Fruit fly (Drosophila melanogaster) whole organism, embryonic: ENCODE data around the gene CG4733.
A peak's percentile ranks its signal among the peaks of the same experiment; 100 is the strongest.

Experiments
- Abd-B ChIP-seq: fragments of 200-800 bp; sonication (Bioruptor generic); optimal IDR thresholded peaks from 2 replicates; lab custom pipeline; 2018; ENCODE audit warnings: missing biosample characterization, mild to moderate bottlenecking, missing genetic modification characterization, moderate library complexity
- Asciz ChIP-seq: fragments of 200-800 bp; sonication (Bioruptor generic); optimal IDR thresholded peaks from 2 replicates; lab custom pipeline; 2017; ENCODE audit warnings: missing biosample characterization, mild to moderate bottlenecking, missing genetic modification characterization, missing genetic modification reagents
- Atf-2 ChIP-seq: fragments of 200-800 bp; sonication (Bioruptor generic); optimal IDR thresholded peaks from 2 replicates; lab custom pipeline; 2016; ENCODE audit warnings: missing biosample characterization, missing genetic modification characterization
- B-H2 ChIP-seq: fragments of 200-800 bp; sonication (Bioruptor generic); optimal IDR thresholded peaks from 2 replicates; lab custom pipeline; 2018; ENCODE audit warnings: missing biosample characterization, mild to moderate bottlenecking, missing genetic modification characterization
- CG1024 ChIP-seq: fragments of 200-800 bp; sonication (Bioruptor generic); IDR thresholded peaks from 2 replicates; pipeline ENCODE4 v1.3.6; 2022; ENCODE audit warnings: missing biosample characterization, missing genetic modification characterization
- CG10543 ChIP-seq: fragments of 200-800 bp; sonication (Bioruptor generic); optimal IDR thresholded peaks from 3 replicates; lab custom pipeline; 2017; ENCODE audit warnings: missing biosample characterization, mild to moderate bottlenecking, missing genetic modification characterization, moderate library complexity
- CG11560 ChIP-seq: fragments of 200-800 bp; sonication (Bioruptor generic); IDR thresholded peaks from 3 replicates; pipeline ENCODE4 v1.3.6; 2022; ENCODE audit warnings: missing biosample characterization, missing genetic modification characterization
- CG12769 ChIP-seq: fragments of 200-800 bp; sonication (Bioruptor generic); optimal IDR thresholded peaks from 2 replicates; lab custom pipeline; 2019; ENCODE audit warnings: missing biosample characterization, mild to moderate bottlenecking, missing genetic modification characterization, moderate library complexity
- CG13123 ChIP-seq: fragments of 200-800 bp; sonication (Bioruptor generic); optimal IDR thresholded peaks from 2 replicates; lab custom pipeline; 2016; ENCODE audit warnings: missing biosample characterization, missing genetic modification characterization
- CG14014 ChIP-seq: fragments of 200-800 bp; sonication (Bioruptor generic); IDR thresholded peaks from 2 replicates; pipeline ENCODE4 v1.3.6; 2022; ENCODE audit warnings: missing biosample characterization, missing genetic modification characterization
- CG15514 ChIP-seq: fragments of 200-800 bp; sonication (Bioruptor generic); optimal IDR thresholded peaks from 3 replicates; lab custom pipeline; 2017; ENCODE audit warnings: missing biosample characterization, missing genetic modification characterization, mild to moderate bottlenecking, moderate library complexity, missing genetic modification reagents
- CG17385 ChIP-seq: fragments of 200-800 bp; sonication (Bioruptor generic); optimal IDR thresholded peaks from 3 replicates; lab custom pipeline; 2018; ENCODE audit warnings: missing biosample characterization, mild to moderate bottlenecking, missing genetic modification characterization
- CG2129 ChIP-seq: fragments of 200-800 bp; sonication (Bioruptor generic); IDR thresholded peaks from 2 replicates; pipeline ENCODE4 v1.3.6; 2022; ENCODE audit warnings: missing biosample characterization, missing genetic modification characterization; ENCODE audit not compliant: partially characterized antibody
- CG2202 ChIP-seq: fragments of 200-800 bp; sonication (Bioruptor generic); optimal IDR thresholded peaks from 2 replicates; lab custom pipeline; 2018; ENCODE audit warnings: missing biosample characterization, mild to moderate bottlenecking, missing genetic modification characterization
- CG31365 ChIP-seq: fragments of 200-800 bp; sonication (Bioruptor generic); optimal IDR thresholded peaks from 2 replicates; lab custom pipeline; 2018; ENCODE audit warnings: missing biosample characterization, mild to moderate bottlenecking, missing genetic modification characterization
- CG31388 ChIP-seq: fragments of 200-800 bp; sonication (Bioruptor generic); optimal IDR thresholded peaks from 2 replicates; lab custom pipeline; 2016; ENCODE audit warnings: missing biosample characterization, missing genetic modification characterization
- CG3163 ChIP-seq: fragments of 200-800 bp; sonication (Bioruptor generic); optimal IDR thresholded peaks from 3 replicates; lab custom pipeline; 2016; ENCODE audit warnings: missing biosample characterization, missing genetic modification characterization
- CG3847 ChIP-seq: fragments of 200-800 bp; sonication (Bioruptor generic); IDR thresholded peaks from 2 replicates; pipeline ENCODE4 v1.3.6; 2022; ENCODE audit warnings: missing biosample characterization, missing genetic modification characterization
- CG42726 ChIP-seq: fragments of 200-800 bp; sonication (Bioruptor generic); IDR thresholded peaks from 2 replicates; pipeline ENCODE4 v1.3.6; 2022; ENCODE audit warnings: missing biosample characterization, missing genetic modification characterization; ENCODE audit not compliant: partially characterized antibody
- CG6813 ChIP-seq: fragments of 200-800 bp; sonication (Bioruptor generic); optimal IDR thresholded peaks from 2 replicates; lab custom pipeline; 2017; ENCODE audit warnings: missing biosample characterization, missing genetic modification characterization, mild to moderate bottlenecking, moderate library complexity, missing genetic modification reagents
- CG6854 ChIP-seq: fragments of 200-800 bp; sonication (Bioruptor generic); optimal IDR thresholded peaks from 3 replicates; lab custom pipeline; 2017; ENCODE audit warnings: missing biosample characterization, mild to moderate bottlenecking, missing genetic modification characterization
- CG8388 ChIP-seq: fragments of 200-800 bp; sonication (Bioruptor generic); optimal IDR thresholded peaks from 2 replicates; lab custom pipeline; 2019; ENCODE audit warnings: missing biosample characterization, mild to moderate bottlenecking, missing genetic modification characterization, moderate library complexity
- CG9215 ChIP-seq: fragments of 200-800 bp; sonication (Bioruptor generic); IDR thresholded peaks from 2 replicates; pipeline ENCODE4 v1.3.6; 2022; ENCODE audit warnings: missing biosample characterization, missing genetic modification characterization
- CG9932 ChIP-seq: fragments of 200-800 bp; sonication (Bioruptor generic); IDR thresholded peaks from 2 replicates; pipeline ENCODE4 v1.3.6; 2022; ENCODE audit warnings: missing biosample characterization, missing genetic modification characterization
- Dll ChIP-seq: fragments of 200-800 bp; sonication (Bioruptor generic); IDR thresholded peaks from 4 replicates; pipeline ENCODE4 v1.3.6; 2022; ENCODE audit warnings: missing biosample characterization, missing genetic modification characterization; ENCODE audit not compliant: partially characterized antibody
- Hmx ChIP-seq: fragments of 200-800 bp; sonication (Bioruptor generic); optimal IDR thresholded peaks from 2 replicates; lab custom pipeline; 2016; ENCODE audit warnings: missing biosample characterization, missing genetic modification characterization
- MTF-1 ChIP-seq: fragments of 200-800 bp; sonication (Bioruptor generic); optimal IDR thresholded peaks from 2 replicates; lab custom pipeline; 2018; ENCODE audit warnings: missing biosample characterization, mild to moderate bottlenecking, missing genetic modification characterization, borderline replicate concordance
- Med ChIP-seq: fragments of 200-800 bp; sonication (Bioruptor generic); peaks from one replicate; lab custom pipeline; 2016; ENCODE audit warnings: missing biosample characterization, missing genetic modification characterization, mild to moderate bottlenecking, inconsistent platforms, moderate library complexity
- NK7.1 ChIP-seq: fragments of 200-800 bp; sonication (Bioruptor generic); optimal IDR thresholded peaks from 3 replicates; lab custom pipeline; 2016; ENCODE audit warnings: missing biosample characterization, missing genetic modification characterization
- Ravus ChIP-seq: fragments of 200-800 bp; sonication (Bioruptor generic); IDR thresholded peaks from 2 replicates; pipeline ENCODE4 v1.3.6; 2022; ENCODE audit warnings: missing biosample characterization, missing genetic modification characterization
- Rx ChIP-seq: fragments of 200-800 bp; sonication (Bioruptor generic); IDR thresholded peaks from 2 replicates; pipeline ENCODE4 v1.3.6; 2022; ENCODE audit warnings: missing biosample characterization, missing genetic modification characterization
- Sin3A ChIP-seq: fragments of >200 bp; optimal IDR thresholded peaks from 2 replicates; lab custom pipeline; 2018
- Sry-δ ChIP-seq: fragments of 200-800 bp; sonication (Bioruptor generic); optimal IDR thresholded peaks from 2 replicates; lab custom pipeline; 2016; ENCODE audit warnings: missing biosample characterization, missing genetic modification characterization
- cato ChIP-seq: fragments of 200-800 bp; sonication (Bioruptor generic); optimal IDR thresholded peaks from 2 replicates; lab custom pipeline; 2016; ENCODE audit warnings: missing biosample characterization, missing genetic modification characterization, borderline replicate concordance
- chinmo ChIP-seq: fragments of 200-800 bp; sonication (Bioruptor generic); IDR thresholded peaks from 4 replicates; pipeline ENCODE4 v1.3.6; 2022; ENCODE audit warnings: missing biosample characterization, missing genetic modification characterization; ENCODE audit not compliant: partially characterized antibody
- dati ChIP-seq: fragments of 200-800 bp; sonication (Bioruptor generic); IDR thresholded peaks from 2 replicates; pipeline ENCODE4 v1.3.6; 2022; ENCODE audit warnings: missing biosample characterization, missing genetic modification characterization
- dimm ChIP-seq: fragments of 200-800 bp; sonication (Bioruptor generic); IDR thresholded peaks from 2 replicates; pipeline ENCODE4 v1.3.6; 2022; ENCODE audit warnings: missing biosample characterization, missing genetic modification characterization
- ham ChIP-seq: fragments of 200-800 bp; sonication (Bioruptor generic); IDR thresholded peaks from 2 replicates; pipeline ENCODE4 v1.3.6; 2022; ENCODE audit warnings: missing biosample characterization, missing genetic modification characterization
- kay ChIP-seq: fragments of 200-800 bp; sonication (Bioruptor generic); optimal IDR thresholded peaks from 2 replicates; lab custom pipeline; 2016; ENCODE audit warnings: missing biosample characterization, missing genetic modification characterization
- knrl ChIP-seq: fragments of 200-800 bp; sonication (Bioruptor generic); IDR thresholded peaks from 3 replicates; pipeline ENCODE4 v1.3.6; 2022; ENCODE audit warnings: missing biosample characterization, missing genetic modification characterization; ENCODE audit not compliant: partially characterized antibody
- otp ChIP-seq: fragments of 200-800 bp; sonication (Bioruptor generic); IDR thresholded peaks from 3 replicates; pipeline ENCODE4, ENCODE4 v1.3.6; 2022; ENCODE audit warnings: missing biosample characterization, missing genetic modification characterization
- pb ChIP-seq: fragments of 200-800 bp; sonication (Bioruptor generic); optimal IDR thresholded peaks from 3 replicates; lab custom pipeline; 2016; ENCODE audit warnings: missing biosample characterization, missing genetic modification characterization
- pros ChIP-seq: fragments of 200-800 bp; sonication (Bioruptor generic); optimal IDR thresholded peaks from 3 replicates; lab custom pipeline; 2019; ENCODE audit warnings: missing biosample characterization, mild to moderate bottlenecking, missing genetic modification characterization, moderate library complexity
- row ChIP-seq: fragments of 200-800 bp; sonication (Bioruptor generic); IDR thresholded peaks from 3 replicates; pipeline ENCODE4 v1.3.6; 2022; ENCODE audit warnings: missing biosample characterization, missing genetic modification characterization
- schlank ChIP-seq: fragments of 200-800 bp; sonication (Bioruptor generic); optimal IDR thresholded peaks from 2 replicates; lab custom pipeline; 2018; ENCODE audit warnings: missing biosample characterization, mild to moderate bottlenecking, missing genetic modification characterization
- ttk ChIP-seq: fragments of 200-800 bp; sonication (Bioruptor generic); IDR thresholded peaks from 2 replicates; pipeline ENCODE4 v2.1.2; 2022; ENCODE audit warnings: missing biosample characterization, missing genetic modification characterization
- unc-4 ChIP-seq: fragments of 200-800 bp; sonication (Bioruptor generic); IDR thresholded peaks from 2 replicates; pipeline ENCODE4 v1.3.6; 2022; ENCODE audit warnings: missing biosample characterization, missing genetic modification characterization; ENCODE audit not compliant: partially characterized antibody
- vnd ChIP-seq: fragments of 200-800 bp; sonication (Bioruptor generic); IDR thresholded peaks from 3 replicates; pipeline ENCODE4 v1.3.6; 2022; ENCODE audit warnings: missing biosample characterization, missing genetic modification characterization; ENCODE audit not compliant: partially characterized antibody
- wdn ChIP-seq: fragments of 200-800 bp; sonication (Bioruptor generic); IDR thresholded peaks from 2 replicates; pipeline ENCODE4 v1.3.6; 2022; ENCODE audit warnings: missing biosample characterization, missing genetic modification characterization
- zf30C ChIP-seq: fragments of 200-800 bp; sonication (Bioruptor generic); optimal IDR thresholded peaks from 3 replicates; lab custom pipeline; 2018; ENCODE audit warnings: missing biosample characterization, mild to moderate bottlenecking, missing genetic modification characterization

CG4733 gene

dm6 chr3R:19889603-19890187 lies 794 bp upstream of the CG4733 start (continued):
- TF ChIP-seq CG10543 (GFP tag; lab: Kevin White, UChicago) (peak; percentile 80), ham (no peak), Sry-δ (GFP tag; lab: Kevin White, UChicago) (no peak), MTF-1 (GFP tag; lab: Kevin White, UChicago) (peak; percentile 23), B-H2 (GFP tag; lab: Kevin White, UChicago) (peak; percentile 13), CG6813 (GFP tag; lab: Kevin White, UChicago) (peak; percentile 74), dimm (GFP tag; lab: Robert Waterston, UW) (no peak), Med (GFP tag; lab: Kevin White, UChicago) (peak; percentile 72), CG9215 (peak; percentile 69), CG12769 (tag; lab: Kevin White, UChicago) (peak; percentile 32), Rx (GFP tag; lab: Robert Waterston, UW) (no peak), CG3163 (GFP tag; lab: Kevin White, UChicago) (no peak), Hmx (GFP tag; lab: Kevin White, UChicago) (no peak), unc-4 (no peak), CG1024 (GFP tag; lab: Robert Waterston, UW) (no peak), CG11560 (tag; lab: Robert Waterston, UW) (no peak), dati (GFP tag; lab: Robert Waterston, UW) (no peak), CG6854 (GFP tag; lab: Kevin White, UChicago) (peak; percentile 81), wdn (GFP tag; lab: Robert Waterston, UW) (0 out of 2 replicates have a peak, but pooled peaks have one; percentile 30), schlank (peak; percentile 45), row (GFP tag; lab: Robert Waterston, UW) (peak; percentile 79), kay (peak; percentile 13), CG9932 (GFP tag; lab: Robert Waterston, UW) (peak; percentile 66), CG14014 (GFP tag; lab: Robert Waterston, UW) (peak; percentile 60), ttk (GFP tag; lab: Robert Waterston, UW) (no peak; the same call in 1 of the 2 replicates), CG31365 (tag; lab: Kevin White, UChicago) (no peak), pb (GFP tag; lab: Kevin White, UChicago) (no peak), CG2202 (peak; percentile 3), NK7.1 (GFP tag; lab: Kevin White, UChicago) (no peak), Abd-B (peak; percentile 66), CG15514 (GFP tag; lab: Kevin White, UChicago) (peak; percentile 71), knrl (GFP tag; lab: Robert Waterston, UW) (no peak), CG31388 (no peak), Asciz (GFP tag; lab: Kevin White, UChicago) (peak; percentile 73), CG17385 (GFP tag; lab: Kevin White, UChicago) (peak; percentile 64), CG42726 (no peak), Sin3A (lab: Kevin White, UChicago) (no peak), Ravus (GFP tag; lab: Robert Waterston, UW) (peak; percentile 9), CG2129 (no peak), CG8388 (GFP tag; lab: Kevin White, UChicago) (peak; percentile 54), pros (GFP tag; lab: Kevin White, UChicago) (no peak), CG13123 (GFP tag; lab: Kevin White, UChicago) (no peak), vnd (GFP tag; lab: Robert Waterston, UW) (no peak), chinmo (GFP tag; lab: Robert Waterston, UW) (peak; percentile 69; the same call in 3 of the 4 replicates), Atf-2 (no peak), Dll (GFP tag; lab: Robert Waterston, UW) (no peak), zf30C (no peak), cato (GFP tag; lab: Kevin White, UChicago) (peak; percentile 6), CG3847 (peak; percentile 57), otp (GFP tag; lab: Robert Waterston, UW) (no peak)
